Worm (Caenorhabditis elegans) whole organism, L4/young adult: ENCODE measurements around the gene hch-1.

ENCODE experiments used
- W03F9.2 ChIP-seq: fragments of 150-350 bp; optimal IDR thresholded peaks from 2 replicates; lab custom pipeline; 2014; ENCODE audit warnings: missing biosample characterization, missing genetic modification characterization
- dao-5 ChIP-seq: sonication (generic microtip); optimal IDR thresholded peaks from 2 replicates; lab custom pipeline; 2016; ENCODE audit warnings: missing genotype, missing genetic modification characterization, moderate library complexity, missing compliant biosample characterization
- him-1 ChIP-seq: sonication (generic microtip); optimal IDR thresholded peaks from 2 replicates; lab custom pipeline; 2016; ENCODE audit warnings: missing genotype, missing genetic modification reagents, missing genetic modification characterization, missing compliant biosample characterization

ce11 chrX:14729319-14729718, 29.5 kb upstream of the hch-1 start, which contains the start of gene tsp-8:
- TF ChIP-seq him-1 (tag; lab: Kevin White, UChicago) (no peak), dao-5 (tag; lab: Kevin White, UChicago) (no peak), W03F9.2 (tag; lab: Kevin White, UChicago) (no peak)
